Worm (Caenorhabditis elegans) whole organism, L4 larva: Measurements from ENCODE around the gene C35B1.8.

Experiments
- F10B5.3 ChIP-seq: sonication (generic microtip); optimal IDR thresholded peaks from 2 replicates; lab custom pipeline; 2016; ENCODE audit warnings: mild to moderate bottlenecking, missing genetic modification characterization, missing compliant biosample characterization
- F26F4.8 ChIP-seq: fragments of 200-800 bp; sonication (Bioruptor generic); conservative IDR thresholded peaks from 2 replicates; pipeline ENCODE4 v1.3.6; 2022; ENCODE audit warnings: missing genetic modification characterization, missing compliant biosample characterization
- F44E2.7 ChIP-seq: fragments of 200-800 bp; sonication (Bioruptor generic); IDR thresholded peaks from 2 replicates; pipeline ENCODE4 v2.1.2; 2022; ENCODE audit warnings: missing genetic modification characterization, missing compliant biosample characterization
- F49E8.2 ChIP-seq: sonication (generic microtip); optimal IDR thresholded peaks from 2 replicates; lab custom pipeline; 2016; ENCODE audit warnings: missing compliant biosample characterization, mild to moderate bottlenecking, missing genetic modification characterization, borderline replicate concordance
- R02D3.7 ChIP-seq: fragments of 150-350 bp; sonication (generic microtip); optimal IDR thresholded peaks from 3 replicates; lab custom pipeline; 2014; ENCODE audit warnings: missing biosample characterization, missing genetic modification characterization
- T26A8.4 ChIP-seq: fragments of 200-800 bp; sonication (Bioruptor generic); IDR thresholded peaks from 2 replicates; pipeline ENCODE4 v1.3.6; 2022; ENCODE audit warnings: missing genetic modification characterization, missing compliant biosample characterization
- Y5F2A.4 ChIP-seq: fragments of 200-800 bp; sonication (Bioruptor generic); optimal IDR thresholded peaks from 2 replicates; lab custom pipeline; 2018; ENCODE audit warnings: mild to moderate bottlenecking, missing genetic modification characterization, missing compliant biosample characterization
- aha-1 ChIP-seq: fragments of 150-350 bp; peaks from one replicate; lab custom pipeline; 2014; ENCODE audit warnings: missing biosample characterization, missing genetic modification characterization
- aly-2 ChIP-seq: sonication (generic microtip); optimal IDR thresholded peaks from 2 replicates; lab custom pipeline; 2018; ENCODE audit warnings: missing biosample characterization, missing genetic modification characterization
- arid-1 ChIP-seq: fragments of 200-800 bp; sonication (Bioruptor generic); conservative IDR thresholded peaks from 2 replicates; pipeline ENCODE4 v1.3.6; 2022; ENCODE audit warnings: missing genetic modification reagents, missing genetic modification characterization, missing compliant biosample characterization
- ceh-20 ChIP-seq: fragments of 200-800 bp; sonication (Bioruptor generic); IDR thresholded peaks from 2 replicates; pipeline ENCODE4 v1.3.6; 2022; ENCODE audit warnings: missing genetic modification reagents, missing genetic modification characterization, missing compliant biosample characterization
- ceh-28 ChIP-seq: fragments of 150-350 bp; optimal IDR thresholded peaks from 2 replicates; lab custom pipeline; 2014; ENCODE audit warnings: missing biosample characterization, missing genetic modification reagents, missing genetic modification characterization
- ceh-32 ChIP-seq: sonication (generic microtip); optimal IDR thresholded peaks from 2 replicates; lab custom pipeline; 2016; ENCODE audit warnings: mild to moderate bottlenecking, missing genetic modification characterization, missing compliant biosample characterization; ENCODE audit not compliant: poor library complexity
- ceh-62 ChIP-seq: sonication (generic microtip); optimal IDR thresholded peaks from 2 replicates; lab custom pipeline; 2017; ENCODE audit warnings: missing biosample characterization, missing genetic modification characterization
- ceh-82 ChIP-seq: sonication (generic microtip); optimal IDR thresholded peaks from 2 replicates; lab custom pipeline; 2017; ENCODE audit warnings: missing biosample characterization, missing genetic modification characterization
- ctbp-1 ChIP-seq: fragments of 200-800 bp; sonication (Bioruptor generic); IDR thresholded peaks from 2 replicates; pipeline ENCODE4 v1.3.6; 2022; ENCODE audit warnings: missing genetic modification reagents, missing genetic modification characterization, missing compliant biosample characterization
- daf-8 ChIP-seq: fragments of 200-800 bp; sonication (Bioruptor generic); IDR thresholded peaks from 2 replicates; pipeline ENCODE4 v1.3.6; 2022; ENCODE audit warnings: missing genetic modification characterization, missing compliant biosample characterization
- dmd-9 ChIP-seq: fragments of 200-800 bp; sonication (Bioruptor generic); IDR thresholded peaks from 2 replicates; pipeline ENCODE4 v1.3.6; 2022; ENCODE audit warnings: missing genetic modification reagents, missing genetic modification characterization, missing compliant biosample characterization
- egl-27 ChIP-seq: sonication (generic microtip); optimal IDR thresholded peaks from 3 replicates; lab custom pipeline; 2017; ENCODE audit warnings: missing biosample characterization, missing genetic modification reagents, missing genetic modification characterization
- fkh-10 ChIP-seq: fragments of 150-350 bp; optimal IDR thresholded peaks from 2 replicates; lab custom pipeline; 2014; ENCODE audit warnings: missing biosample characterization, missing genetic modification reagents, missing genetic modification characterization
- fos-1 ChIP-seq: fragments of 150-350 bp; optimal IDR thresholded peaks from 2 replicates; lab custom pipeline; 2014; ENCODE audit warnings: missing biosample characterization, missing genetic modification characterization
- gei-8 ChIP-seq: fragments of 200-800 bp; sonication (Bioruptor generic); optimal IDR thresholded peaks from 2 replicates; lab custom pipeline; 2018; ENCODE audit warnings: mild to moderate bottlenecking, missing genetic modification characterization, missing compliant biosample characterization
- hif-1 ChIP-seq, 2 experiments: sonication (generic microtip); optimal IDR thresholded peaks; 2 replicates each; lab custom pipeline; 2016 to 2017; ENCODE audit warnings: missing compliant biosample characterization in 2 of 2, missing genetic modification characterization in 2 of 2, missing genetic modification reagents in 2 of 2, missing genotype in 2 of 2, mild to moderate bottlenecking in 1 of 2
- hlh-30 ChIP-seq: sonication (generic microtip); optimal IDR thresholded peaks from 2 replicates; lab custom pipeline; 2017; ENCODE audit warnings: antibody characterized with exemption, mild to moderate bottlenecking, missing genetic modification characterization, missing compliant biosample characterization; ENCODE audit not compliant: insufficient read depth
- lim-7 ChIP-seq: fragments of 200-800 bp; sonication (Bioruptor generic); IDR thresholded peaks from 2 replicates; pipeline ENCODE4 v1.3.6; 2022; ENCODE audit warnings: missing genetic modification characterization, missing compliant biosample characterization
- lin-1 ChIP-seq: fragments of 200-800 bp; sonication (Bioruptor generic); IDR thresholded peaks from 2 replicates; pipeline ENCODE4 v1.3.6; 2022; ENCODE audit warnings: missing genetic modification reagents, missing genetic modification characterization, missing compliant biosample characterization
- lin-13 ChIP-seq: fragments of 150-350 bp; optimal IDR thresholded peaks from 2 replicates; lab custom pipeline; 2014; ENCODE audit warnings: missing biosample characterization, missing genetic modification reagents, missing genetic modification characterization
- lin-38 ChIP-seq: fragments of 200-800 bp; sonication (Bioruptor generic); IDR thresholded peaks from 2 replicates; pipeline ENCODE4 v1.3.6; 2022; ENCODE audit warnings: missing genetic modification reagents, missing genetic modification characterization, missing compliant biosample characterization
- lir-3 ChIP-seq: sonication (generic microtip); optimal IDR thresholded peaks from 2 replicates; lab custom pipeline; 2016; ENCODE audit warnings: mild to moderate bottlenecking, missing genetic modification characterization, missing compliant biosample characterization
- mdl-1 ChIP-seq, 2 experiments: fragments of 150-350 bp in 1 of 2; sonication (generic microtip) in 1 of 2; optimal IDR thresholded peaks; 2 replicates each; lab custom pipeline; 2014 to 2017; ENCODE audit warnings: missing biosample characterization in 2 of 2, missing genetic modification characterization in 2 of 2
- mdt-29 ChIP-seq: fragments of 200-800 bp; sonication (Bioruptor generic); IDR thresholded peaks from 2 replicates; pipeline ENCODE4 v1.3.6; 2022; ENCODE audit warnings: missing genetic modification reagents, missing genetic modification characterization, missing compliant biosample characterization
- mxl-3 ChIP-seq: fragments of 200-800 bp; sonication (Bioruptor generic); optimal IDR thresholded peaks from 2 replicates; lab custom pipeline; 2018; ENCODE audit warnings: mild to moderate bottlenecking, missing genetic modification characterization, missing compliant biosample characterization
- nhr-102 ChIP-seq: sonication (generic microtip); optimal IDR thresholded peaks from 2 replicates; lab custom pipeline; 2016; ENCODE audit warnings: mild to moderate bottlenecking, missing genetic modification characterization, moderate library complexity, missing compliant biosample characterization
- nhr-11 ChIP-seq: fragments of 150-350 bp; optimal IDR thresholded peaks from 2 replicates; lab custom pipeline; 2014; ENCODE audit warnings: missing biosample characterization, missing genetic modification characterization
- nhr-42 ChIP-seq: fragments of 200-800 bp; sonication (Bioruptor generic); IDR thresholded peaks from 2 replicates; pipeline ENCODE4 v1.3.6; 2022; ENCODE audit warnings: missing genetic modification characterization, missing compliant biosample characterization
- nhr-6 ChIP-seq: fragments of 150-350 bp; optimal IDR thresholded peaks from 2 replicates; lab custom pipeline; 2014; ENCODE audit warnings: missing biosample characterization, missing genetic modification characterization
- nhr-76 ChIP-seq: fragments of 150-350 bp; optimal IDR thresholded peaks from 2 replicates; lab custom pipeline; 2014; ENCODE audit warnings: missing biosample characterization, missing genetic modification characterization
- php-3 ChIP-seq: fragments of 200-800 bp; sonication (Bioruptor generic); IDR thresholded peaks from 2 replicates; pipeline ENCODE4 v1.3.6; 2022; ENCODE audit warnings: missing genetic modification reagents, missing genetic modification characterization, missing compliant biosample characterization
- pqm-1 ChIP-seq: sonication (generic microtip); optimal IDR thresholded peaks from 2 replicates; lab custom pipeline; 2017; ENCODE audit warnings: missing biosample characterization, missing genetic modification characterization
- rbr-2 ChIP-seq: sonication (generic microtip); optimal IDR thresholded peaks from 2 replicates; lab custom pipeline; 2016; ENCODE audit warnings: missing genotype, missing genetic modification characterization, missing compliant biosample characterization
- sdz-12 ChIP-seq: fragments of 200-800 bp; sonication (Bioruptor generic); optimal IDR thresholded peaks from 2 replicates; lab custom pipeline; 2018; ENCODE audit warnings: mild to moderate bottlenecking, missing genetic modification characterization, missing compliant biosample characterization
- skn-1 ChIP-seq: fragments of 150-350 bp; optimal IDR thresholded peaks from 2 replicates; lab custom pipeline; 2014; ENCODE audit warnings: missing biosample characterization, missing genetic modification characterization
- snpc-1.2 ChIP-seq: fragments of 200-800 bp; sonication (Bioruptor generic); IDR thresholded peaks from 2 replicates; pipeline ENCODE4 v1.3.6; 2022; ENCODE audit warnings: missing genetic modification reagents, missing genetic modification characterization, missing compliant biosample characterization
- spr-3 ChIP-seq: fragments of 200-800 bp; sonication (Bioruptor generic); optimal IDR thresholded peaks from 2 replicates; lab custom pipeline; 2018; ENCODE audit warnings: mild to moderate bottlenecking, missing genetic modification characterization, missing compliant biosample characterization
- unc-130 ChIP-seq: sonication (generic microtip); optimal IDR thresholded peaks from 2 replicates; lab custom pipeline; 2016; ENCODE audit warnings: missing genetic modification reagents, missing genetic modification characterization, missing compliant biosample characterization
- unc-39 ChIP-seq: sonication (generic microtip); optimal IDR thresholded peaks from 2 replicates; lab custom pipeline; 2017; ENCODE audit warnings: missing biosample characterization, missing genetic modification characterization
- zag-1 ChIP-seq: fragments of 150-350 bp; optimal IDR thresholded peaks from 2 replicates; lab custom pipeline; 2014; ENCODE audit warnings: missing biosample characterization, missing genetic modification characterization
- zfp-2 ChIP-seq: sonication (generic microtip); optimal IDR thresholded peaks from 2 replicates; lab custom pipeline; 2016; ENCODE audit warnings: mild to moderate bottlenecking, missing genetic modification characterization, missing compliant biosample characterization
- zfp-3 ChIP-seq: fragments of 200-800 bp; sonication (Bioruptor generic); conservative IDR thresholded peaks from 2 replicates; pipeline ENCODE4 v1.3.6; 2022; ENCODE audit warnings: missing genetic modification reagents, missing genetic modification characterization, missing compliant biosample characterization

Gene C35B1.8

DNA sequence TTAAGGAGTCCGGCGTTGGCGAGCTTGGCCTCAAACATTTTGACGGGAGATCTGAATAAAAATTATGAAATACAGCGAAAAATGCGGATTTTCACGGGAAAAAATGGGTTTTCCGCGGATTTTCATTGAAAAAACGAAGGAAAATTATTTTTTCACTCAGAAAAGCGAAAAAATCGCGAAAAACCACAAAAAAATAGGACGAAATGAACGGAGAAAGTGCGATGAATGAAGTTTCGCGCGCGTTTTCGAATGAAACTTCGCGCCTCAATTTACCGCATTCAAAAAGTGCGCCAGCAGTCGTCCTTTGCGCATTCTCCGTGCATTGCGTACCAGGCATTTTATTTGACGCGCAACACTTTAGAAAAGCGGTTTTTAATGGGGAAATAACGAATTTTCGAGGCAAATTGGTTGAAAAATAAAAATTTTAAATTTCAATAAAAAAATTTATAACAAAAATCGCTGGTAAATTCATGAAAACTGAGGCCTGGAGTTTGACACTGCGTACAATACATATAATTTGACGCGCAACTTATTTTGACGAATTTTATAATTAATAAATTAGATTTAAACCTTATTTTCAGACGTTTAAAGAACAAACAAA is 29.3 kb downstream of the C35B1.8 start, which contains the start of gene pcn-1 (continued):
- peak; percentile 49 for TF ChIP-seq ceh-32 (tag; lab: Kevin White, UChicago)
- no peak for TF ChIP-seq R02D3.7
- no peak for TF ChIP-seq fos-1 (tag; lab: Kevin White, UChicago)
- no peak for TF ChIP-seq ceh-82 (tag; lab: Kevin White, UChicago)
- peak; percentile 71 for TF ChIP-seq lin-1 (GFP tag; lab: Robert Waterston, UW)
- peak; percentile 53 for TF ChIP-seq lir-3 (tag; lab: Kevin White, UChicago)
- TF ChIP-seq ctbp-1, result peak; percentile 82
- no peak for TF ChIP-seq ceh-62 (tag; lab: Kevin White, UChicago)
- no peak for TF ChIP-seq aly-2
- peak; percentile 85 for TF ChIP-seq hlh-30 (tag; lab: Kevin White, UChicago)
- no peak for TF ChIP-seq sdz-12 (GFP tag; lab: Kevin White, UChicago)
- TF ChIP-seq mdt-29, result peak; percentile 86
- TF ChIP-seq F49E8.2 (tag; lab: Kevin White, UChicago), result peak; percentile 96
- TF ChIP-seq lin-38, result peak; percentile 94
- peak; percentile 93 for TF ChIP-seq ceh-20 (GFP tag; lab: Robert Waterston, UW)
- TF ChIP-seq skn-1, result no peak
- TF ChIP-seq dmd-9 (GFP tag; lab: Robert Waterston, UW), result peak; percentile 90
- peak; percentile 53 for TF ChIP-seq Y5F2A.4
- TF ChIP-seq nhr-42 (GFP tag; lab: Robert Waterston, UW), result peak; percentile 94
- no peak for TF ChIP-seq ceh-28 (tag; lab: Kevin White, UChicago)
- no peak for TF ChIP-seq daf-8 (GFP tag; lab: Robert Waterston, UW)
- no peak for TF ChIP-seq unc-39 (tag; lab: Kevin White, UChicago)
- peak; percentile 93 for TF ChIP-seq T26A8.4
- peak; percentile 56 for TF ChIP-seq nhr-76
- TF ChIP-seq F26F4.8 (GFP tag; lab: Robert Waterston, UW), result no peak
- no peak for TF ChIP-seq gei-8
- TF ChIP-seq zfp-3 (GFP tag; lab: Robert Waterston, UW), result peak; percentile 94
- no peak for TF ChIP-seq zag-1 (tag; lab: Kevin White, UChicago)
- TF ChIP-seq aha-1, result peak; percentile 95
- peak; percentile 96 for TF ChIP-seq rbr-2 (tag; lab: Kevin White, UChicago)
- no peak for TF ChIP-seq pqm-1
- TF ChIP-seq nhr-6, result peak; percentile 74
- TF ChIP-seq fkh-10 (GFP tag; lab: Kevin White, UChicago), result peak; percentile 65
- no peak for TF ChIP-seq F44E2.7 (GFP tag; lab: Robert Waterston, UW)
- TF ChIP-seq php-3 (GFP tag; lab: Robert Waterston, UW), result peak; percentile 87

DNA sequence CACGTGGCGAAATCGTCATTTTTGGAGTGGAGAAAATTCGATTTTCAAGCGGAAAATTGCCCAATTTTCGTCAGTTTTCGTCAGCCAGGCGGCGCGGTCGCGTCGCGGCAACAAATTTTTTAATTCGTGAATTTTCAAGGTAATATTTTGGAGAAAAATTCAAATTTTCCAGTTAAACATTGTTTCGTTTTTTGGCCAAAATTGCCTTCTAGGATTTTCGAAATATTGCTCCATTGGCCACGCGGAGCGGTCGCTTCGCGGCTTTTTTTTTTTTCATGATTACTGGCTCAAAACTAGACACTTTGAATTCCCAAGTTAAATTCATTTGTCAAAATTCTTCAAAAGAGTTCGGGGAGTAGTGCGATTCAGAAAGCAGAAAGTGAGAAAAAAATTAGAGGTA is 31.2 kb downstream of the C35B1.8 start:
- no peak for TF ChIP-seq lin-13
- TF ChIP-seq fos-1 (tag; lab: Kevin White, UChicago), result no peak
- no peak for TF ChIP-seq fkh-10 (GFP tag; lab: Kevin White, UChicago)
- TF ChIP-seq aly-2, result no peak
- no peak for TF ChIP-seq nhr-102 (tag; lab: Kevin White, UChicago)
- peak; percentile 56 for TF ChIP-seq lin-38
- peak; percentile 46; the same call in 1 of the 2 replicates for TF ChIP-seq arid-1
- no peak for TF ChIP-seq lim-7 (GFP tag; lab: Robert Waterston, UW)
- no peak for TF ChIP-seq dmd-9 (GFP tag; lab: Robert Waterston, UW)
- no peak for TF ChIP-seq egl-27 (tag; lab: Kevin White, UChicago)
- no peak for TF ChIP-seq F44E2.7 (GFP tag; lab: Robert Waterston, UW)
- TF ChIP-seq zfp-2 (tag; lab: Kevin White, UChicago), result no peak
- no peak for TF ChIP-seq skn-1
- no peak for TF ChIP-seq nhr-11 (tag; lab: Kevin White, UChicago)
- TF ChIP-seq zag-1 (tag; lab: Kevin White, UChicago), result no peak
- no peak for TF ChIP-seq ceh-20 (GFP tag; lab: Robert Waterston, UW)
- TF ChIP-seq spr-3 (GFP tag; lab: Kevin White, UChicago), result no peak
- TF ChIP-seq php-3 (GFP tag; lab: Robert Waterston, UW), result no peak
- no peak for TF ChIP-seq ceh-32 (tag; lab: Kevin White, UChicago)
- TF ChIP-seq ceh-82 (tag; lab: Kevin White, UChicago), result no peak
- TF ChIP-seq mdl-1 (tag; optimal IDR thresholded peaks at IDR 0.05; lab: Kevin White, UChicago), result no peak
- TF ChIP-seq nhr-6, result no peak
- no peak for TF ChIP-seq F10B5.3 (tag; lab: Kevin White, UChicago)
- TF ChIP-seq mdt-29, result no peak
- TF ChIP-seq R02D3.7, result no peak
- TF ChIP-seq snpc-1.2 (GFP tag; lab: Robert Waterston, UW), result peak; percentile 68
- TF ChIP-seq hif-1 (tag; optimal IDR thresholded peaks at IDR 0.05; lab: Kevin White, UChicago), result no peak
- no peak for TF ChIP-seq ceh-62 (tag; lab: Kevin White, UChicago)
- TF ChIP-seq mxl-3 (GFP tag; lab: Kevin White, UChicago), result no peak
- TF ChIP-seq unc-130 (GFP tag; lab: Kevin White, UChicago), result no peak
